Worm (Caenorhabditis elegans) whole organism, L4 larva: ENCODE results near the gene C43F9.5.

Experiments used
- F10B5.3 ChIP-seq: sonication (generic microtip); optimal IDR thresholded peaks from 2 replicates; lab custom pipeline; 2016; ENCODE audit warnings: mild to moderate bottlenecking, missing genetic modification characterization, missing compliant biosample characterization
- F44E2.7 ChIP-seq: fragments of 200-800 bp; sonication (Bioruptor generic); IDR thresholded peaks from 2 replicates; pipeline ENCODE4 v2.1.2; 2022; ENCODE audit warnings: missing genetic modification characterization, missing compliant biosample characterization
- F49E8.2 ChIP-seq: sonication (generic microtip); optimal IDR thresholded peaks from 2 replicates; lab custom pipeline; 2016; ENCODE audit warnings: missing compliant biosample characterization, mild to moderate bottlenecking, missing genetic modification characterization, borderline replicate concordance
- T26A8.4 ChIP-seq: fragments of 200-800 bp; sonication (Bioruptor generic); IDR thresholded peaks from 2 replicates; pipeline ENCODE4 v1.3.6; 2022; ENCODE audit warnings: missing genetic modification characterization, missing compliant biosample characterization
- Y75B8A.6 ChIP-seq: fragments of 200-800 bp; sonication (Bioruptor generic); IDR thresholded peaks from 2 replicates; pipeline ENCODE4 v1.3.6; 2022; ENCODE audit warnings: missing genetic modification reagents, missing genetic modification characterization, missing compliant biosample characterization
- ZK337.2 ChIP-seq: fragments of 200-800 bp; sonication (Bioruptor generic); IDR thresholded peaks from 2 replicates; pipeline ENCODE4 v1.3.6; 2022; ENCODE audit warnings: missing genetic modification reagents, missing genetic modification characterization, missing compliant biosample characterization
- aha-1 ChIP-seq: fragments of 150-350 bp; peaks from one replicate; lab custom pipeline; 2014; ENCODE audit warnings: missing biosample characterization, missing genetic modification characterization
- ama-1 ChIP-seq: fragments of 150-350 bp; optimal IDR thresholded peaks from 2 replicates; lab custom pipeline; 2014; ENCODE audit warnings: inconsistent platforms, mixed read lengths
- ceh-20 ChIP-seq: fragments of 200-800 bp; sonication (Bioruptor generic); IDR thresholded peaks from 2 replicates; pipeline ENCODE4 v1.3.6; 2022; ENCODE audit warnings: missing genetic modification reagents, missing genetic modification characterization, missing compliant biosample characterization
- ceh-32 ChIP-seq: sonication (generic microtip); optimal IDR thresholded peaks from 2 replicates; lab custom pipeline; 2016; ENCODE audit warnings: mild to moderate bottlenecking, missing genetic modification characterization, missing compliant biosample characterization; ENCODE audit not compliant: poor library complexity
- daf-12 ChIP-seq: fragments of 150-350 bp; optimal IDR thresholded peaks from 2 replicates; lab custom pipeline; 2014; ENCODE audit warnings: missing biosample characterization, missing genetic modification reagents, missing genetic modification characterization
- daf-16 ChIP-seq, 3 experiments: sonication (generic microtip); optimal IDR thresholded peaks; 2 replicates each; lab custom pipeline; 2016 to 2017; ENCODE audit warnings: missing genetic modification characterization in 3 of 3, missing genetic modification reagents in 3 of 3, mild to moderate bottlenecking in 2 of 3, missing compliant biosample characterization in 2 of 3, missing biosample characterization in 1 of 3, moderate library complexity in 1 of 3
- daf-8 ChIP-seq: fragments of 200-800 bp; sonication (Bioruptor generic); IDR thresholded peaks from 2 replicates; pipeline ENCODE4 v1.3.6; 2022; ENCODE audit warnings: missing genetic modification characterization, missing compliant biosample characterization
- dpl-1 ChIP-seq: fragments of 150-350 bp; optimal IDR thresholded peaks from 2 replicates; lab custom pipeline; 2014; ENCODE audit warnings: missing biosample characterization, missing genetic modification reagents, missing genetic modification characterization
- fkh-10 ChIP-seq: fragments of 150-350 bp; optimal IDR thresholded peaks from 2 replicates; lab custom pipeline; 2014; ENCODE audit warnings: missing biosample characterization, missing genetic modification reagents, missing genetic modification characterization
- gei-8 ChIP-seq: fragments of 200-800 bp; sonication (Bioruptor generic); optimal IDR thresholded peaks from 2 replicates; lab custom pipeline; 2018; ENCODE audit warnings: mild to moderate bottlenecking, missing genetic modification characterization, missing compliant biosample characterization
- hif-1 ChIP-seq, 2 experiments: sonication (generic microtip); optimal IDR thresholded peaks; 2 replicates each; lab custom pipeline; 2016 to 2017; ENCODE audit warnings: missing compliant biosample characterization in 2 of 2, missing genetic modification characterization in 2 of 2, missing genetic modification reagents in 2 of 2, missing genotype in 2 of 2, mild to moderate bottlenecking in 1 of 2
- jun-1 ChIP-seq: fragments of 150-350 bp; optimal IDR thresholded peaks from 2 replicates; lab custom pipeline; 2014; ENCODE audit warnings: missing biosample characterization, missing genetic modification reagents, missing genetic modification characterization
- lin-39 ChIP-seq: fragments of 150-350 bp; optimal IDR thresholded peaks from 2 replicates; lab custom pipeline; 2014; ENCODE audit warnings: missing biosample characterization, missing genetic modification reagents, missing genetic modification characterization
- lir-3 ChIP-seq: sonication (generic microtip); optimal IDR thresholded peaks from 2 replicates; lab custom pipeline; 2016; ENCODE audit warnings: mild to moderate bottlenecking, missing genetic modification characterization, missing compliant biosample characterization
- mdl-1 ChIP-seq, 2 experiments: fragments of 150-350 bp in 1 of 2; sonication (generic microtip) in 1 of 2; optimal IDR thresholded peaks; 2 replicates each; lab custom pipeline; 2014 to 2017; ENCODE audit warnings: missing biosample characterization in 2 of 2, missing genetic modification characterization in 2 of 2
- mdt-29 ChIP-seq: fragments of 200-800 bp; sonication (Bioruptor generic); IDR thresholded peaks from 2 replicates; pipeline ENCODE4 v1.3.6; 2022; ENCODE audit warnings: missing genetic modification reagents, missing genetic modification characterization, missing compliant biosample characterization
- mxl-2 ChIP-seq: fragments of 200-800 bp; sonication (Bioruptor generic); conservative IDR thresholded peaks from 2 replicates; pipeline ENCODE4 v1.3.6; 2022; ENCODE audit warnings: missing genetic modification reagents, missing genetic modification characterization, missing compliant biosample characterization
- mxl-3 ChIP-seq: fragments of 200-800 bp; sonication (Bioruptor generic); optimal IDR thresholded peaks from 2 replicates; lab custom pipeline; 2018; ENCODE audit warnings: mild to moderate bottlenecking, missing genetic modification characterization, missing compliant biosample characterization
- nhr-10 ChIP-seq: fragments of 150-350 bp; optimal IDR thresholded peaks from 2 replicates; lab custom pipeline; 2014; ENCODE audit warnings: missing biosample characterization, missing genetic modification characterization
- nhr-237 ChIP-seq: sonication (generic microtip); optimal IDR thresholded peaks from 2 replicates; lab custom pipeline; 2017; ENCODE audit warnings: missing biosample characterization, missing genetic modification characterization
- nhr-42 ChIP-seq: fragments of 200-800 bp; sonication (Bioruptor generic); IDR thresholded peaks from 2 replicates; pipeline ENCODE4 v1.3.6; 2022; ENCODE audit warnings: missing genetic modification characterization, missing compliant biosample characterization
- pha-4 ChIP-seq, 2 experiments: fragments of 150-350 bp in 1 of 2; fragments of 200-800 bp in 1 of 2; sonication (Bioruptor generic) in 1 of 2; IDR thresholded peaks in 1 of 2; optimal IDR thresholded peaks in 1 of 2; 2 replicates each; pipeline versions ENCODE4 v1.3.6 to Lab custom; 2014 to 2022; ENCODE audit warnings: missing genetic modification characterization in 2 of 2, missing genetic modification reagents in 2 of 2, missing biosample characterization in 1 of 2, missing compliant biosample characterization in 1 of 2
- sdz-12 ChIP-seq: fragments of 200-800 bp; sonication (Bioruptor generic); optimal IDR thresholded peaks from 2 replicates; lab custom pipeline; 2018; ENCODE audit warnings: mild to moderate bottlenecking, missing genetic modification characterization, missing compliant biosample characterization
- set-16 ChIP-seq: fragments of 200-800 bp; sonication (Bioruptor generic); IDR thresholded peaks from 2 replicates; pipeline ENCODE4 v1.3.6; 2022; ENCODE audit warnings: missing genetic modification reagents, missing genetic modification characterization, missing compliant biosample characterization
- skn-1 ChIP-seq: fragments of 150-350 bp; optimal IDR thresholded peaks from 2 replicates; lab custom pipeline; 2014; ENCODE audit warnings: missing biosample characterization, missing genetic modification characterization
- spr-1 ChIP-seq: sonication (generic microtip); optimal IDR thresholded peaks from 2 replicates; lab custom pipeline; 2016; ENCODE audit warnings: mild to moderate bottlenecking, missing genetic modification characterization, missing compliant biosample characterization
- spr-3 ChIP-seq: fragments of 200-800 bp; sonication (Bioruptor generic); optimal IDR thresholded peaks from 2 replicates; lab custom pipeline; 2018; ENCODE audit warnings: mild to moderate bottlenecking, missing genetic modification characterization, missing compliant biosample characterization
- unc-130 ChIP-seq: sonication (generic microtip); optimal IDR thresholded peaks from 2 replicates; lab custom pipeline; 2016; ENCODE audit warnings: missing genetic modification reagents, missing genetic modification characterization, missing compliant biosample characterization
- zip-2 ChIP-seq: fragments of 150-350 bp; optimal IDR thresholded peaks from 2 replicates; lab custom pipeline; 2014; ENCODE audit warnings: missing biosample characterization, missing genetic modification characterization
- ztf-11 ChIP-seq: fragments of 150-350 bp; optimal IDR thresholded peaks from 2 replicates; lab custom pipeline; 2014; ENCODE audit warnings: missing biosample characterization, missing genetic modification characterization

C43F9.5 gene

ce11 chrIV:10584237-10584636 is 6.3 kb downstream of the C43F9.5 start, which contains the start of gene oac-8:
TSS of gene oac-8 (plus strand) at chrIV:10584537.
- TF ChIP-seq ZK337.2, result no peak
- no peak for TF ChIP-seq ceh-32 (tag; lab: Kevin White, UChicago)
- no peak for TF ChIP-seq spr-3
- no peak for TF ChIP-seq lir-3 (tag; lab: Kevin White, UChicago)
- no peak for TF ChIP-seq mdt-29 (GFP tag; lab: Robert Waterston, UW)
- TF ChIP-seq skn-1 (tag; lab: Kevin White, UChicago), result no peak
- no peak for TF ChIP-seq mxl-2 (GFP tag; lab: Robert Waterston, UW)
- TF ChIP-seq set-16, result no peak
- no peak for TF ChIP-seq pha-4 (GFP tag; IDR thresholded peaks at IDR 0.05; lab: Robert Waterston, UW)
- TF ChIP-seq pha-4 (tag; optimal IDR thresholded peaks at IDR 0.05; lab: Kevin White, UChicago), result no peak
- TF ChIP-seq lin-39 (tag; lab: Kevin White, UChicago), result no peak
- no peak for TF ChIP-seq daf-16 (GFP tag; optimal IDR thresholded peaks at IDR 0.05; lab: Kevin White, UChicago)
- TF ChIP-seq daf-16 (tag; optimal IDR thresholded peaks at IDR 0.05; lab: Kevin White, UChicago), result no peak
- no peak for TF ChIP-seq nhr-42 (GFP tag; lab: Robert Waterston, UW)
- no peak for TF ChIP-seq F44E2.7
- TF ChIP-seq unc-130 (GFP tag; lab: Kevin White, UChicago), result no peak
- no peak for TF ChIP-seq mxl-3 (GFP tag; lab: Kevin White, UChicago)
- TF ChIP-seq fkh-10, result no peak
- no peak for TF ChIP-seq ama-1

ce11 chrIV:10578367-10578766 is 12.2 kb downstream of the C43F9.5 start, which contains the start of gene lgc-43:
TSS of gene lgc-43 (plus strand) at chrIV:10578667.
- TF ChIP-seq pha-4 (GFP tag; IDR thresholded peaks at IDR 0.05; lab: Robert Waterston, UW), result no peak
- TF ChIP-seq pha-4 (tag; optimal IDR thresholded peaks at IDR 0.05; lab: Kevin White, UChicago), result no peak
- no peak for TF ChIP-seq hif-1 (tag; optimal IDR thresholded peaks at IDR 0.05; lab: Kevin White, UChicago)
- no peak for TF ChIP-seq sdz-12 (GFP tag; lab: Kevin White, UChicago)
- no peak for TF ChIP-seq spr-1 (tag; lab: Kevin White, UChicago)
- no peak for TF ChIP-seq F10B5.3 (tag; lab: Kevin White, UChicago)
- TF ChIP-seq daf-12 (tag; lab: Kevin White, UChicago), result no peak
- no peak for TF ChIP-seq zip-2 (tag; lab: Kevin White, UChicago)
- no peak for TF ChIP-seq jun-1 (tag; lab: Kevin White, UChicago)
- TF ChIP-seq nhr-237 (tag; lab: Kevin White, UChicago), result no peak
- TF ChIP-seq mdl-1 (tag; optimal IDR thresholded peaks at IDR 0.05; lab: Kevin White, UChicago), result no peak
- no peak for TF ChIP-seq ceh-20 (GFP tag; lab: Robert Waterston, UW)
- TF ChIP-seq daf-8 (GFP tag; lab: Robert Waterston, UW), result no peak
- no peak for TF ChIP-seq T26A8.4 (GFP tag; lab: Robert Waterston, UW)
- TF ChIP-seq ceh-32 (tag; lab: Kevin White, UChicago), result no peak
- no peak for TF ChIP-seq Y75B8A.6 (GFP tag; lab: Robert Waterston, UW)
- no peak for TF ChIP-seq gei-8 (GFP tag; lab: Kevin White, UChicago)
- TF ChIP-seq ztf-11 (tag; lab: Kevin White, UChicago), result no peak
- no peak for TF ChIP-seq spr-3
- no peak for TF ChIP-seq nhr-10 (tag; lab: Kevin White, UChicago)
- TF ChIP-seq F49E8.2 (tag; lab: Kevin White, UChicago), result no peak

- TF ChIP-seq dpl-1 (GFP tag; lab: Kevin White, UChicago) (no peak), aha-1 (tag; lab: Kevin White, UChicago) (peak; percentile 91)
Observed at ce11 chrIV:10577600-10577999, 12.9 kb downstream of the C43F9.5 start.
